Worm (Caenorhabditis elegans) whole organism, L4/young adult: Measurements from ENCODE around the gene C44C10.10.

Source experiments
- W03F9.2 ChIP-seq: fragments of 150-350 bp; optimal IDR thresholded peaks from 2 replicates; lab custom pipeline; 2014; ENCODE audit warnings: missing biosample characterization, missing genetic modification characterization
- dao-5 ChIP-seq: sonication (generic microtip); optimal IDR thresholded peaks from 2 replicates; lab custom pipeline; 2016; ENCODE audit warnings: missing genotype, missing genetic modification characterization, moderate library complexity, missing compliant biosample characterization
- him-1 ChIP-seq: sonication (generic microtip); optimal IDR thresholded peaks from 2 replicates; lab custom pipeline; 2016; ENCODE audit warnings: missing genotype, missing genetic modification reagents, missing genetic modification characterization, missing compliant biosample characterization

C44C10.10 gene

ce11 chrX:11690014-11690591 lies at the start of gene C44C10.10, which contains the start of gene C44C10.5:
TSS of gene C44C10.10 (plus strand) at chrX:11690314.
TSS of gene C44C10.5 (plus strand) at chrX:11690541.
- TF ChIP-seq dao-5 (tag; lab: Kevin White, UChicago) (no peak), W03F9.2 (tag; lab: Kevin White, UChicago) (no peak), him-1 (tag; lab: Kevin White, UChicago) (no peak)

- no peak for TF ChIP-seq W03F9.2 (tag; lab: Kevin White, UChicago)
- TF ChIP-seq dao-5 (tag; lab: Kevin White, UChicago) = no peak
- TF ChIP-seq him-1 (tag; lab: Kevin White, UChicago) = no peak
These were observed 49.6 kb upstream of the C44C10.10 start for ce11 chrX:11640463-11640995.

DNA sequence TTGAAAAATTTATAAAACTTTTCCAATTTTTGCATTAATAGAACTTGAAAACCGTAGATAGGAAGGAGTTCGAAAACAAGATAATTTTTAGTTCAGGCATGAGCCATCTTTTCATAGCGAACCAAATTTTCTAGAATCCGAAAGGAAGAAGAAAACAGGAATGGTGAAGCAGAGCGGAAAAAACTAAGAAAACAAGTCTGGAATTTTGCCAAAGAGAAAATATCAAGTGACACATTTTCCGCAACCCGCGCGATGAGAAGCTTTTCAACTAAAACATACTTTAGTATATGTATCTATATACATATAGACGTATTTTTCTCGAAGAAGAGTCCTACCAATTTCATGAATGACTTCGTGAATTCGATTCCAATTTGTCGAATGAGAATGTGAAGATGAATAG lies 48.6 kb upstream of the C44C10.10 start:
- no peak for TF ChIP-seq him-1 (tag; lab: Kevin White, UChicago)
- TF ChIP-seq dao-5 (tag; lab: Kevin White, UChicago) = no peak
- no peak for TF ChIP-seq W03F9.2 (tag; lab: Kevin White, UChicago)

DNA sequence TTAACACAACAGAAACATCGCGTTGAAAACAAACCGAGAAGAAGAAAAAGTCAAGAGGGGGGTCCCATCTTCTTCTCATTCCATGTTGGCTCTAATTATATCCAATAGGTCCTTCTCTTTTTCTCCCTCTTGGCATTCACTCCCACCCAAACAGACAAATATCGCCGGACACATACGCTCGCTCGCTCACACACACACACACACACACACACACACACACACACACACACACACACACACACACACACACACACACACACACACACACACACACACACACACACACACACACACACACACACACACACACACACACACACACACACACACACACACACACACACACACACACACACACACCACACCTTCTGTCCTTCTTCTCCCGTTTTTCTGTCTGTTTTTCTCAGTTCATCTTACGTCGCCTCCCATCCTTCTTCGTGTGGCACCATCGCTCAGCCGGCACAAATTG lies 46.3 kb upstream of the C44C10.10 start, which contains the start of gene sto-4:
Gene sto-4 (plus strand): TSS at position 360 of the 469 bp plus-strand sequence.
- TF ChIP-seq him-1 (tag; lab: Kevin White, UChicago) = peak; percentile 81

- no peak for TF ChIP-seq dao-5 (tag; lab: Kevin White, UChicago)
- no peak for TF ChIP-seq W03F9.2 (tag; lab: Kevin White, UChicago)
- TF ChIP-seq him-1 (tag; lab: Kevin White, UChicago) = no peak
These were observed 44.6 kb upstream of the C44C10.10 start for ce11 chrX:11645517-11645916.

DNA sequence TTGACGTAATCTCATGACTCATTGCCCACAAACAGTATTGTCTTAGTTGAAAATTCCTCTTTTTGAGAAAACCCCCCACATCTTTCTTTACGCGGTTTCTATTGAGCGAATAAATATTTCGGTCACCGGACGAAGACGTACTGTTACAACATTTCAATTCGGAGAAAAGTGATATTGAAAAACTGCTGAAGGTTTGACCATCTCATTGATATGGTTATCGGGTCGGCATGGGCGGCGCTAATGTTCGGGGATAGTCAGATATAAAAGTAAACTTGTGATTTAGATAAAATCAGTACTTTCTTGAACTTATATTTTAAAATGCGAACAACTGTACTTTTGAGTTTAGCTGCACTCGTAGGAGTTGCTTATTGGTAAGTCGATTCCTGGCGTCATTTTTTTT lies 42.9 kb upstream of the C44C10.10 start, which contains the start of gene T04F8.8:
Gene T04F8.8 (plus strand): TSS at position 301 of the 400 bp plus-strand sequence.
- TF ChIP-seq dao-5 (tag; lab: Kevin White, UChicago) (no peak), W03F9.2 (tag; lab: Kevin White, UChicago) (no peak), him-1 (tag; lab: Kevin White, UChicago) (no peak)

- TF ChIP-seq dao-5 (tag; lab: Kevin White, UChicago) = no peak
- TF ChIP-seq W03F9.2 (tag; lab: Kevin White, UChicago) = no peak
- TF ChIP-seq him-1 (tag; lab: Kevin White, UChicago) = no peak
These were observed 39.4 kb upstream of the C44C10.10 start, which contains the start of gene cutl-11 for ce11 chrX:11650751-11651150. TSS of gene cutl-11 (minus strand) at chrX:11650851.

ce11 chrX:11656519-11657006 lies 33.6 kb upstream of the C44C10.10 start, which contains the start of gene T04F8.2:
TSS of gene T04F8.2 (minus strand) at chrX:11656569.
- TF ChIP-seq him-1 (tag; lab: Kevin White, UChicago) (no peak), W03F9.2 (tag; lab: Kevin White, UChicago) (peak; percentile 65)

ce11 chrX:11658331-11658730 lies 31.8 kb upstream of the C44C10.10 start, which contains the start of gene T04F8.3:
TSS of gene T04F8.3 (plus strand) at chrX:11658631.
- no peak for TF ChIP-seq him-1 (tag; lab: Kevin White, UChicago)
- TF ChIP-seq dao-5 (tag; lab: Kevin White, UChicago) = no peak
- no peak for TF ChIP-seq W03F9.2 (tag; lab: Kevin White, UChicago)

DNA sequence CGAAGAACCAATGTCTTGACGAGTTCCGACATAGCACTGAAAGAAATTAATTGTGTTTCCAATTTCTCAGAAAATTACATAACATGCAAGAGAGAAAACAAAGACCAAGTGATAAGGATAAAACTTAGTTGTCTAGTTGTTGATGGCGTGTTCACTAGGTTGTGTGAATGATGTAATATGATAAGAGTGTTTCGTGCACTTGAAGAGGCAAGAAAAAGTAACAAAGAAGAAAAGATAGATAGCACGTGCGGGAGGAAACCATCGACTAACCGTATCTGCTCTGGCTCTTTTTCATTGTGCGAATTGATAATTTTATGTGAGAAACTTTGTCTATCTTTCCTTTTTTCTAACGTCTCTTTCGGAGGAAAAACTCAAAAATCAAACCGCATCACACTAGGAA lies 28.5 kb upstream of the C44C10.10 start, which contains the start of gene sfxn-1.5:
Gene sfxn-1.5 (minus strand): TSS at position 36 of the 400 bp plus-strand sequence.
- TF ChIP-seq him-1 (tag; lab: Kevin White, UChicago) (no peak), dao-5 (tag; lab: Kevin White, UChicago) (no peak), W03F9.2 (tag; lab: Kevin White, UChicago) (no peak)

ce11 chrX:11662069-11662468 lies 28.0 kb upstream of the C44C10.10 start:
- TF ChIP-seq him-1 (tag; lab: Kevin White, UChicago) (no peak), W03F9.2 (tag; lab: Kevin White, UChicago) (no peak), dao-5 (tag; lab: Kevin White, UChicago) (no peak)

- TF ChIP-seq W03F9.2 (tag; lab: Kevin White, UChicago) = no peak
- no peak for TF ChIP-seq dao-5 (tag; lab: Kevin White, UChicago)
- TF ChIP-seq him-1 (tag; lab: Kevin White, UChicago) = no peak
These were observed 27.6 kb upstream of the C44C10.10 start for ce11 chrX:11662557-11662956.

DNA sequence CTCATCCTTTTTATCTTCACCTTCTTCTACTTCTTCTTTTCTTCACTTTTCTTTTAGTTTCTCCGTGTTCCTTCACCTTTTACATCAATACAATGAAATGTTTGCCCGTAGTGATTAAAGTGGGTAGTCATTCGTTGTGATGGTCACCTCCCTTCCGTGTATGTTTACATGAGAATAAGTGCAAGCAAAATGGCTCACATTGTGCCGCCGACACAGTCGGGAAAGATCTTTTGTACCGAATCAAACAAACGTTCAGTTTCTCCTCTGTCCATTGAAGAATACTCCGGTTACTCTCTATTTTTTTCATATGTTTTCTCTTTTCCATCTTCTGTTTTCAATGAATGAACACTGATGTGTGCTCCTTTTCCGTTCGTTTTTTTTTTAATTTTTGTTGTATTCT lies 25.9 kb upstream of the C44C10.10 start:
- TF ChIP-seq W03F9.2 (tag; lab: Kevin White, UChicago) = no peak
- no peak for TF ChIP-seq dao-5 (tag; lab: Kevin White, UChicago)
- TF ChIP-seq him-1 (tag; lab: Kevin White, UChicago) = no peak
